Fruit fly (Drosophila melanogaster) ovary, adult (tissue): ENCODE results near the gene spict.

Experiments used
- CG17801 ChIP-seq: fragments of 200-800 bp; optimal IDR thresholded peaks from 2 replicates; lab custom pipeline; 2019; ENCODE audit warnings: missing biosample characterization, mild to moderate bottlenecking, missing genetic modification characterization, moderate library complexity; ENCODE audit not compliant: partially characterized antibody

The spict gene

DNA sequence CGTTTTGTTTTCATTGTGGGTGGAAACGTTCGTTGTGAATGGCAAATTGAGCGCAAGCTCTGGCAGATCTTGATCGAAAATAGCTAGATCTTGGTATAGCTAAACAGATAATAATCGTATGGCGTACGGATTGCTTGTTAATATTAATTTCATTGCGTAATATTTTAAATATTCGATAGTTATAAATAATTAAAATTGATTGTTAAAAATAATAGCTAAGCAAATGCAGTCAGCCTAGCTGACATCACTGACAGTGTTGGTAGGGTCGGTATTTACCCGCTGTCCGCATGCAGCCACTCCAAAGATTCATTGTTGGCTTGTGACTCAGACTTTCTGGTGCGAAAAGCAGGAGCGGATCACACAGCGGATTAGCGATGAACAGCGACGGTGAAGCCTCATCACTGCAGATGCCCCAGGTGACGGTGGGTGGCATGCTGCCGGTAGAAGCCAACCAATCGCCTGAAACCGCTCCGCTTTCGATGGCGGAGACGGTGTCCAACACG lies at the start of gene spict, which contains the start of gene CG5776:
spict (plus strand) TSS at position 308 of the 503 bp plus-strand sequence.
CG5776 (minus strand) TSS at position 34 of the 503 bp plus-strand sequence.
- TF ChIP-seq CG17801 (GFP tag; lab: Kevin White, UChicago): peak; percentile 81

- TF ChIP-seq CG17801 (GFP tag; lab: Kevin White, UChicago): no peak
Observed at dm6 chr2L:12655731-12656326, 48.7 kb upstream of the spict start.

dm6 chr2L:12656865-12657264 lies 47.7 kb upstream of the spict start, which contains the start of gene pdm2:
TSS of gene pdm2 (plus strand) at chr2L:12657165.
- TF ChIP-seq CG17801 (GFP tag; lab: Kevin White, UChicago): no peak

- TF ChIP-seq CG17801 (GFP tag; lab: Kevin White, UChicago): no peak
Observed at dm6 chr2L:12657337-12657736, 47.2 kb upstream of the spict start.

- no peak for TF ChIP-seq CG17801 (GFP tag; lab: Kevin White, UChicago)
Observed at dm6 chr2L:12666002-12666576, 38.4 kb upstream of the spict start.

DNA sequence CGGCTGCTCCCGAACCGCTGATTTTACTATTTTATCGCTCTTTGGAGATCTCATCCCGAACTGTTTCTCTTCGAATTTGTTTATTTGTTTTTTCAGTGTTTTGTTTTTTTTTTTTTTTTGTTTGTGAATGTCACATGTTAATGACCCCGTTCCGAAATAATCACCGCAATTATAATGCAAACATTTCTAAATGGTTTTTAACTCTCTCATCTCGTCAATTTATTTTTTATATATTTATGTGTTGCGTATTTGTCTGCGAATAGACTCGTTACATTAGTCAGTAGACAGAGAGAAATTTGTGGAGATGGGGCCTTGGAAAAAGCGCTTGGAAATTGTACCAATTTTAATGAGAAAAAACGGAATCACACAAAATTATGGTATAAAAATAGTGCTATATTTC lies 34.9 kb upstream of the spict start, which contains the start of gene Nepl7:
Nepl7 (minus strand) TSS at position 101 of the 400 bp plus-strand sequence.
- TF ChIP-seq CG17801 (GFP tag; lab: Kevin White, UChicago): no peak

DNA sequence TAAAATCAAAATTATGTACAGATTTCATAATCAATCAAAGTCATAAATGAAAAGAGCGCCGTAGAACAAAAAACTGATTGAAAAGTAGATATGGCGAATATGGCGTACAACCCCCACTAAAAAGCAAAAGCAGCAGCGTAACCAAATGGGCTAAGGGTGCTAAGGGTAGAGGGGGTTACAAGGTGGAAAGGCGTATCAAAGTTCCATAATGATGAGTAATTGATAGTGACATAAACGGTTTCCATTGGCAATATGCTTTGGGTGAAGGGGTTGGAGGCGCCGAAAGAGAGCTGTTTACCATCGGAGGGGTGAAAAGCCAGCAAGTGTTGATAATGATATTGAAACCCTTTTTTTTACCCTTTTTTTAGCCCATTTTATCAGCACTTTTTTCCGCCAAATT lies 32.2 kb upstream of the spict start:
- TF ChIP-seq CG17801 (GFP tag; lab: Kevin White, UChicago): no peak

- TF ChIP-seq CG17801 (GFP tag; lab: Kevin White, UChicago): no peak
Observed at dm6 chr2L:12674365-12674764, 30.2 kb upstream of the spict start.

dm6 chr2L:12678286-12678685 lies 26.2 kb upstream of the spict start:
- no peak for TF ChIP-seq CG17801 (GFP tag; lab: Kevin White, UChicago)

dm6 chr2L:12679310-12679709 lies 25.2 kb upstream of the spict start:
- no peak for TF ChIP-seq CG17801 (GFP tag; lab: Kevin White, UChicago)

- no peak for TF ChIP-seq CG17801 (GFP tag; lab: Kevin White, UChicago)
Observed at dm6 chr2L:12681603-12682368, 22.7 kb upstream of the spict start.

- no peak for TF ChIP-seq CG17801 (GFP tag; lab: Kevin White, UChicago)
Observed at dm6 chr2L:12686811-12687210, 17.7 kb upstream of the spict start.

DNA sequence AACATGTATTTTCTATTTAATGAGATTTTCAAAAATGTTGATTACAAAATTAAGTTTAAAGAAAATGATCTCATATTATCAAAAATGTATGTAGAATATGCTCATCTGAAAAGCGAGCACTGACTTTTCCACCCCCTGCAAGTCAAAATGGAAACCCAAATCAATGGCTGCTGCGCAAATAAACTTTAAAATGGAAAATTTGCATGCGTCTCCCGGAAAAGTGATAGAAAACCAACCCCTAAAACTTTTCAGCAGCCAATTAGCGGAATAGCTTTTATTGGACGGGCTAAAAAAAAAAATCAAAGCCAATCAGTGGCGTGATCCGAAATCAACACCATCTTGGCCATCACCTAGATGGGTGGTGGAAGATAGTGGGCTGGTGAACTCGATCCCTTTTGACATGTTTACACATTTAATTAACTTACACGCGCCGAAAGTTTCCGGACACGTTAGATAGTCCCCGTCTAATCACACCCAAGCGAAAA lies 15.2 kb upstream of the spict start:
- no peak for TF ChIP-seq CG17801 (GFP tag; lab: Kevin White, UChicago)

DNA sequence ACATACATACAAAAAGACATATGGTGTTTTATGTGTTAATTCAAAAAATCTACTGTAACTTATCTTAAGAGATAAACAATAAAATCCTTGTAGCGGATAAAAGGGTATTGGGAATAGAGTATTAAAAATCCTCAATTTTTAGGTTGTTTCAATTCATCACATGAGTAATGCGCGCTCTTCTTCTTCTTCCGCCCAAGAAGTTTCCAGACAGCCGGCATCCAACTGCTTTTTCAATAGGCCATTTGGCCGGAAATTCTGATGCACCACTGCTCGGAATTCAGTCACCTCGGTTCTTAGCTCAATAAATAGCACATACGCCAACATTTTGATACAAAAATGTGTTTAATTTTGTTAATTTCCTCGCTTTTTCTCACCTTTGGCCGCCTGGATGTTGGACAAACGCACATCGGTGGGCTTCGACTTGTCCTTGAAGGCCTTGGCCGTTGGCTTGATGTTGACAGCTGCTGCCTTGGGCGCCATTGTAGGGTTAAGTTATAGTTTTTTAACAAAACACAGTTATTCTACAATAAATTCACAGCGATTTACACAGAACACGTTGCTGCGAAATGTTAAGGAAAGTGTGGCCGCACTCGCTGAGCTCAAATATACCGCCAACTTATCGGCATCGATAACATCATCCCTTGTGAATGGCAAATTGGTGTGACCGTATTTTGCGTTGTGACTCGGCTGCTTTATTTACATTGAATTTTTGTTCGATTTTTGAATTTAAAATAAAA lies 12.0 kb upstream of the spict start, which contains the start of the genes CCT4 and CG6153:
CCT4 (minus strand) TSS at position 592 of the 737 bp plus-strand sequence.
CG6153 (plus strand) TSS at position 651 of the 737 bp plus-strand sequence.
- no peak for TF ChIP-seq CG17801 (GFP tag; lab: Kevin White, UChicago)
